Fruit fly (Drosophila melanogaster) whole organism, embryonic: ENCODE results near the gene Sirt4.

ENCODE experiments used
- Adf1 ChIP-seq: fragments of 200-800 bp; sonication (Bioruptor generic); IDR thresholded peaks from 2 replicates; pipeline ENCODE4 v1.3.6; 2022; ENCODE audit warnings: missing biosample characterization, missing genetic modification characterization
- Asciz ChIP-seq: fragments of 200-800 bp; sonication (Bioruptor generic); optimal IDR thresholded peaks from 2 replicates; lab custom pipeline; 2017; ENCODE audit warnings: missing biosample characterization, mild to moderate bottlenecking, missing genetic modification characterization, missing genetic modification reagents
- Atf-2 ChIP-seq: fragments of 200-800 bp; sonication (Bioruptor generic); optimal IDR thresholded peaks from 2 replicates; lab custom pipeline; 2016; ENCODE audit warnings: missing biosample characterization, missing genetic modification characterization
- B-H1 ChIP-seq: fragments of 200-800 bp; sonication (Bioruptor generic); IDR thresholded peaks from 3 replicates; pipeline ENCODE4 v1.3.6; 2022; ENCODE audit warnings: missing biosample characterization, missing genetic modification characterization
- CG12236 ChIP-seq: fragments of 200-800 bp; sonication (Bioruptor generic); optimal IDR thresholded peaks from 2 replicates; lab custom pipeline; 2016; ENCODE audit warnings: missing biosample characterization, missing genetic modification characterization
- CG1233 ChIP-seq: fragments of 200-800 bp; sonication (Bioruptor generic); optimal IDR thresholded peaks from 4 replicates; lab custom pipeline; 2018; ENCODE audit warnings: missing biosample characterization, mild to moderate bottlenecking, missing genetic modification characterization
- CG13894 ChIP-seq: fragments of 200-800 bp; sonication (Bioruptor generic); optimal IDR thresholded peaks from 3 replicates; lab custom pipeline; 2018; ENCODE audit warnings: missing biosample characterization, mild to moderate bottlenecking, missing genetic modification characterization, moderate library complexity
- CG18764 ChIP-seq: fragments of 200-800 bp; sonication (Bioruptor generic); optimal IDR thresholded peaks from 3 replicates; lab custom pipeline; 2016; ENCODE audit warnings: missing biosample characterization, missing genetic modification characterization
- CG2202 ChIP-seq: fragments of 200-800 bp; sonication (Bioruptor generic); optimal IDR thresholded peaks from 2 replicates; lab custom pipeline; 2018; ENCODE audit warnings: missing biosample characterization, mild to moderate bottlenecking, missing genetic modification characterization
- CG2712 ChIP-seq: fragments of 200-800 bp; optimal IDR thresholded peaks from 3 replicates; lab custom pipeline; 2019; ENCODE audit warnings: missing biosample characterization, mild to moderate bottlenecking, missing genetic modification characterization, moderate library complexity
- CG4707 ChIP-seq: fragments of 200-800 bp; sonication (Bioruptor generic); optimal IDR thresholded peaks from 2 replicates; lab custom pipeline; 2018; ENCODE audit warnings: missing biosample characterization, mild to moderate bottlenecking, missing genetic modification characterization, moderate library complexity
- CG4820 ChIP-seq: fragments of 200-800 bp; sonication (Bioruptor generic); optimal IDR thresholded peaks from 3 replicates; lab custom pipeline; 2016; ENCODE audit warnings: missing biosample characterization, missing genetic modification characterization
- CG7745 ChIP-seq: fragments of 200-800 bp; sonication (Bioruptor generic); optimal IDR thresholded peaks from 2 replicates; lab custom pipeline; 2018; ENCODE audit warnings: missing biosample characterization, mild to moderate bottlenecking, missing genetic modification characterization, moderate library complexity
- CG7786 ChIP-seq: fragments of 200-800 bp; sonication (Bioruptor generic); optimal IDR thresholded peaks from 2 replicates; lab custom pipeline; 2016; ENCODE audit warnings: missing biosample characterization, missing genetic modification characterization
- CG7963 ChIP-seq: fragments of 200-800 bp; sonication (Bioruptor generic); IDR thresholded peaks from 3 replicates; pipeline ENCODE4 v1.3.6; 2022; ENCODE audit warnings: missing biosample characterization, missing genetic modification characterization; ENCODE audit not compliant: partially characterized antibody
- CG8281 ChIP-seq: fragments of 200-800 bp; sonication (Bioruptor generic); optimal IDR thresholded peaks from 2 replicates; lab custom pipeline; 2018; ENCODE audit warnings: missing biosample characterization, mild to moderate bottlenecking, missing genetic modification characterization, moderate library complexity
- CG8359 ChIP-seq: fragments of 200-800 bp; sonication (Bioruptor generic); optimal IDR thresholded peaks from 2 replicates; lab custom pipeline; 2017; ENCODE audit warnings: missing biosample characterization, mild to moderate bottlenecking, missing genetic modification characterization, borderline replicate concordance
- CG8388 ChIP-seq: fragments of 200-800 bp; sonication (Bioruptor generic); optimal IDR thresholded peaks from 2 replicates; lab custom pipeline; 2019; ENCODE audit warnings: missing biosample characterization, mild to moderate bottlenecking, missing genetic modification characterization, moderate library complexity
- CG9609 ChIP-seq: fragments of 200-800 bp; sonication (Bioruptor generic); optimal IDR thresholded peaks from 3 replicates; lab custom pipeline; 2016; ENCODE audit warnings: missing biosample characterization, missing genetic modification characterization
- D ChIP-seq, 2 experiments: fragments of 200-800 bp in 1 of 2; fragments of >200 bp in 1 of 2; sonication (Bioruptor generic) in 1 of 2; optimal IDR thresholded peaks; 2 replicates in 1 of 2; 3 replicates in 1 of 2; lab custom pipeline; 2017; ENCODE audit warnings: mild to moderate bottlenecking in 1 of 2, missing biosample characterization in 1 of 2, missing genetic modification characterization in 1 of 2, missing genetic modification reagents in 1 of 2
- Dref ChIP-seq: fragments of 200-800 bp; sonication (Bioruptor generic); IDR thresholded peaks from 2 replicates; pipeline ENCODE4 v1.3.6; 2022; ENCODE audit warnings: missing biosample characterization, missing genetic modification characterization
- Fer1 ChIP-seq: fragments of 200-800 bp; sonication (Bioruptor generic); optimal IDR thresholded peaks from 2 replicates; lab custom pipeline; 2017; ENCODE audit warnings: missing biosample characterization, mild to moderate bottlenecking, missing genetic modification characterization
- Fer2 ChIP-seq: fragments of 200-800 bp; sonication (Bioruptor generic); optimal IDR thresholded peaks from 2 replicates; lab custom pipeline; 2018; ENCODE audit warnings: missing biosample characterization, mild to moderate bottlenecking, missing genetic modification characterization, moderate library complexity
- Hand ChIP-seq: fragments of 200-800 bp; sonication (Bioruptor generic); optimal IDR thresholded peaks from 2 replicates; lab custom pipeline; 2017; ENCODE audit warnings: mild to moderate bottlenecking, missing biosample characterization, missing genetic modification reagents, missing genetic modification characterization
- MBD-R2 ChIP-seq: fragments of 200-800 bp; sonication (Bioruptor generic); IDR thresholded peaks from 2 replicates; pipeline ENCODE4 v1.3.6; 2022; ENCODE audit warnings: missing biosample characterization, missing genetic modification characterization
- Ravus ChIP-seq: fragments of 200-800 bp; sonication (Bioruptor generic); IDR thresholded peaks from 2 replicates; pipeline ENCODE4 v1.3.6; 2022; ENCODE audit warnings: missing biosample characterization, missing genetic modification characterization
- Taf1 ChIP-seq: fragments of 200-800 bp; sonication (Bioruptor generic); IDR thresholded peaks from 2 replicates; pipeline ENCODE4 v1.3.6; 2022; ENCODE audit warnings: missing biosample characterization, missing genetic modification characterization
- Tbp ChIP-seq: fragments of >200 bp; optimal IDR thresholded peaks from 2 replicates; lab custom pipeline; 2018; ENCODE audit warnings: missing biosample characterization, missing genetic modification characterization
- Xbp1 ChIP-seq: fragments of 200-800 bp; sonication (Bioruptor generic); optimal IDR thresholded peaks from 3 replicates; lab custom pipeline; 2016; ENCODE audit warnings: missing biosample characterization, mild to moderate bottlenecking, missing genetic modification characterization
- br ChIP-seq: fragments of >200 bp; optimal IDR thresholded peaks from 2 replicates; lab custom pipeline; 2017
- caup ChIP-seq: fragments of 200-800 bp; sonication (Bioruptor generic); optimal IDR thresholded peaks from 3 replicates; lab custom pipeline; 2017; ENCODE audit warnings: missing biosample characterization, mild to moderate bottlenecking, missing genetic modification characterization, moderate library complexity; ENCODE audit not compliant: severe bottlenecking
- ci ChIP-seq: fragments of 200-800 bp; sonication (Bioruptor generic); IDR thresholded peaks from 3 replicates; pipeline ENCODE4 v1.3.6; 2022; ENCODE audit warnings: missing biosample characterization, missing genetic modification characterization
- crp ChIP-seq, 2 experiments: fragments of 200-800 bp; sonication (Bioruptor generic); optimal IDR thresholded peaks; 2 replicates in 1 of 2; 3 replicates in 1 of 2; lab custom pipeline; 2017; ENCODE audit warnings: missing biosample characterization in 2 of 2, missing genetic modification characterization in 2 of 2, mild to moderate bottlenecking in 1 of 2, moderate library complexity in 1 of 2
- dan ChIP-seq: fragments of 200-800 bp; sonication (Bioruptor generic); IDR thresholded peaks from 2 replicates; pipeline ENCODE4 v1.3.6; 2022; ENCODE audit warnings: missing biosample characterization, missing genetic modification characterization
- disco-r ChIP-seq: fragments of 200-800 bp; sonication (Bioruptor generic); optimal IDR thresholded peaks from 2 replicates; lab custom pipeline; 2016; ENCODE audit warnings: missing biosample characterization, missing genetic modification characterization
- dysf ChIP-seq: fragments of 200-800 bp; sonication (Bioruptor generic); IDR thresholded peaks from 3 replicates; pipeline ENCODE4 v1.3.6; 2022; ENCODE audit warnings: missing biosample characterization, missing genetic modification characterization
- fd64A ChIP-seq: fragments of 200-800 bp; sonication (Bioruptor generic); optimal IDR thresholded peaks from 3 replicates; lab custom pipeline; 2018; ENCODE audit warnings: missing biosample characterization, mild to moderate bottlenecking, missing genetic modification characterization
- gt ChIP-seq: fragments of 200-800 bp; sonication (Bioruptor generic); IDR thresholded peaks from 2 replicates; pipeline ENCODE4 v1.3.6; 2022; ENCODE audit warnings: missing biosample characterization, missing genetic modification characterization
- ham ChIP-seq: fragments of 200-800 bp; sonication (Bioruptor generic); IDR thresholded peaks from 2 replicates; pipeline ENCODE4 v1.3.6; 2022; ENCODE audit warnings: missing biosample characterization, missing genetic modification characterization
- ind ChIP-seq: fragments of 200-800 bp; sonication (Bioruptor generic); optimal IDR thresholded peaks from 3 replicates; lab custom pipeline; 2016; ENCODE audit warnings: missing biosample characterization, missing genetic modification characterization
- jigr1 ChIP-seq: fragments of 200-800 bp; sonication (Bioruptor generic); IDR thresholded peaks from 3 replicates; pipeline ENCODE4 v1.3.6; 2022; ENCODE audit warnings: missing biosample characterization, missing genetic modification characterization
- lov ChIP-seq, 2 experiments: fragments of 200-800 bp in 1 of 2; fragments of >200 bp in 1 of 2; sonication (Bioruptor generic) in 1 of 2; IDR thresholded peaks in 1 of 2; optimal IDR thresholded peaks in 1 of 2; 2 replicates in 1 of 2; 3 replicates in 1 of 2; pipeline versions ENCODE4 v1.3.6 to Lab custom; 2017 to 2022; ENCODE audit warnings: missing biosample characterization in 1 of 2, missing genetic modification characterization in 1 of 2
- nom ChIP-seq: fragments of 200-800 bp; sonication (Bioruptor generic); optimal IDR thresholded peaks from 2 replicates; lab custom pipeline; 2017; ENCODE audit warnings: missing biosample characterization, missing genetic modification characterization, mild to moderate bottlenecking, moderate library complexity, missing genetic modification reagents
- pita ChIP-seq: fragments of 200-800 bp; sonication (Bioruptor generic); optimal IDR thresholded peaks from 2 replicates; lab custom pipeline; 2017; ENCODE audit warnings: missing biosample characterization, mild to moderate bottlenecking, missing genetic modification characterization
- sima ChIP-seq: fragments of 200-800 bp; sonication (Bioruptor generic); optimal IDR thresholded peaks from 2 replicates; lab custom pipeline; 2016; ENCODE audit warnings: missing biosample characterization, missing genetic modification characterization
- sqz ChIP-seq: fragments of 200-800 bp; sonication (Bioruptor generic); optimal IDR thresholded peaks from 3 replicates; lab custom pipeline; 2018; ENCODE audit warnings: missing biosample characterization, mild to moderate bottlenecking, missing genetic modification characterization
- tup ChIP-seq: fragments of 200-800 bp; sonication (Bioruptor generic); optimal IDR thresholded peaks from 2 replicates; lab custom pipeline; 2016; ENCODE audit warnings: missing biosample characterization, mild to moderate bottlenecking, missing genetic modification characterization, moderate library complexity
- zfh2 ChIP-seq: fragments of 200-800 bp; sonication (Bioruptor generic); optimal IDR thresholded peaks from 2 replicates; lab custom pipeline; 2016; ENCODE audit warnings: missing biosample characterization, missing genetic modification characterization

The Sirt4 gene

DNA sequence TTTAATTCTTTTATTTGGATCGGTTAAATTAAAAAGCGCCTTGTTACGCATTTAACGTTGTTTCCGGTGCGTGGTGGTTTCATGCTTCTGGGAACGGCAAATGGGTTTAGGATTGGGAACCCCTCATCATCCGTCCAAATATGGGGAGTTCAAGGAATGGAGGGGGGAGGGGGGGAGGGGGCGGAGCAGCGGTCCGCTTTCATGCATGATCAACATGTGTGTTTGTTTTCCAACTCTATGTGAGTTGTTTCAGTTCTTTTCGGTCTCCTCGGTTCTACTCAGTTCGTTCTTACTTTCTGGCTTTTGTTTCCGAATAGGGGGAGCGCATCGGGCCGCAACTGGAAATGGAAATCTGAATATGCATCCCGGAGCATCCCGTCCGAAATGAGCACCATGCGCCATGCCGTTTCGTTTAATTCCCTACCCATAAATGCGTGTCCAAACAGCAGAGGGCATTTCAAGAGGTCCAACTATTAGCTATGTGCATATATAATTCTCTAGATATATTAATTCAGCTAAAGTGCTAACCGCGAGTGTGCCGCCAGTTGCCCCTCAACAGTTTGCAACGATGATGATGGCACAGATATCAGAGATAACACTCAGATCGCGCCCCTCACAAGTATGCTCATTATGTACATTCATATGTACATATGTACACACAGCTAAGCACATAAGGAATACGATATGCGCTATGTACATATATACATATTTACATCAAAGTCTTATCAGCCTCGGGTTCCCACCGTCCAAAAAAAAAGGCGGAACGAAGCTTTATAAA, 11.8 kb upstream of the Sirt4 start (continued):
- peak; percentile 97 for TF ChIP-seq caup
- peak; percentile 56; the same call in 1 of the 2 replicates for TF ChIP-seq ham
- TF ChIP-seq CG9609 (GFP tag; lab: Kevin White, UChicago), result peak; percentile 67
- peak; percentile 96 for TF ChIP-seq Fer1
- peak; percentile 84; the same call in 2 of the 3 replicates for TF ChIP-seq B-H1 (GFP tag; lab: Robert Waterston, UW)
- peak; percentile 39 for TF ChIP-seq nom
- peak; percentile 98 for TF ChIP-seq CG1233
- TF ChIP-seq CG12236 (GFP tag; lab: Kevin White, UChicago), result peak; percentile 97
- peak; percentile 88 for TF ChIP-seq Atf-2 (GFP tag; lab: Kevin White, UChicago)
- peak; percentile 80 for TF ChIP-seq CG2712 (tag; lab: Kevin White, UChicago)
- TF ChIP-seq CG7786 (GFP tag; lab: Kevin White, UChicago), result peak; percentile 58
- TF ChIP-seq ci (GFP tag; lab: Robert Waterston, UW), result peak; percentile 97
- TF ChIP-seq CG8281 (tag; lab: Kevin White, UChicago), result peak; percentile 90
- no peak for TF ChIP-seq zfh2
- no peak for TF ChIP-seq dan (GFP tag; lab: Robert Waterston, UW)
- peak; percentile 93 for TF ChIP-seq Fer2 (tag; lab: Kevin White, UChicago)
- TF ChIP-seq CG8388 (GFP tag; lab: Kevin White, UChicago), result peak; percentile 76
- TF ChIP-seq CG7745 (tag; lab: Kevin White, UChicago), result peak; percentile 95
- TF ChIP-seq Taf1 (GFP tag; lab: Robert Waterston, UW), result no peak
- peak; percentile 84 for TF ChIP-seq disco-r (GFP tag; lab: Kevin White, UChicago)
- no peak for TF ChIP-seq jigr1 (GFP tag; lab: Robert Waterston, UW)
- peak; percentile 99 for TF ChIP-seq Asciz (GFP tag; lab: Kevin White, UChicago)
- TF ChIP-seq Ravus (GFP tag; lab: Robert Waterston, UW), result peak; percentile 59; the same call in 1 of the 2 replicates
- peak; percentile 96 for TF ChIP-seq CG4707 (GFP tag; lab: Kevin White, UChicago)
- TF ChIP-seq CG18764 (GFP tag; lab: Kevin White, UChicago), result peak; percentile 91
- TF ChIP-seq pita, result no peak
- TF ChIP-seq CG13894 (tag; lab: Kevin White, UChicago), result peak; percentile 91
- no peak for TF ChIP-seq D (optimal IDR thresholded peaks at IDR 0.05; lab: Kevin White, UChicago)
- peak; percentile 94 for TF ChIP-seq D (GFP tag; optimal IDR thresholded peaks at IDR 0.05; lab: Kevin White, UChicago)
- TF ChIP-seq CG2202 (tag; lab: Kevin White, UChicago), result peak; percentile 96
- TF ChIP-seq br (lab: Kevin White, UChicago), result no peak
- peak; percentile 59; the same call in 1 of the 2 replicates for TF ChIP-seq MBD-R2
- TF ChIP-seq tup (GFP tag; lab: Kevin White, UChicago), result peak; percentile 91
- peak in 1 of 2 experiments; percentile 55 for TF ChIP-seq crp (GFP tag; optimal IDR thresholded peaks at IDR 0.05; lab: Kevin White, UChicago)
- TF ChIP-seq Tbp (GFP tag; lab: Kevin White, UChicago), result no peak
- TF ChIP-seq gt (GFP tag; lab: Robert Waterston, UW), result peak; percentile 71
- no peak for TF ChIP-seq Dref (GFP tag; lab: Robert Waterston, UW)
- TF ChIP-seq ind (GFP tag; lab: Kevin White, UChicago), result peak; percentile 50
- no peak for TF ChIP-seq lov (optimal IDR thresholded peaks at IDR 0.05; lab: Kevin White, UChicago)
- peak; percentile 96 for TF ChIP-seq lov (GFP tag; IDR thresholded peaks at IDR 0.05; lab: Robert Waterston, UW)
- TF ChIP-seq CG8359 (GFP tag; lab: Kevin White, UChicago), result peak; percentile 85
- peak; percentile 58 for TF ChIP-seq Adf1 (GFP tag; lab: Robert Waterston, UW)
- peak; percentile 96 for TF ChIP-seq sqz (GFP tag; lab: Kevin White, UChicago)
- peak; percentile 79 for TF ChIP-seq Hand (GFP tag; lab: Kevin White, UChicago)
- TF ChIP-seq dysf (GFP tag; lab: Robert Waterston, UW), result peak; percentile 83; the same call in 2 of the 3 replicates
- TF ChIP-seq CG7963 (GFP tag; lab: Robert Waterston, UW), result no peak
- peak; percentile 80 for TF ChIP-seq CG4820
- peak; percentile 99 for TF ChIP-seq fd64A (GFP tag; lab: Kevin White, UChicago)
- peak; percentile 83 for TF ChIP-seq sima (GFP tag; lab: Kevin White, UChicago)
- peak; percentile 60 for TF ChIP-seq Xbp1 (GFP tag; lab: Kevin White, UChicago)
